Worm (Caenorhabditis elegans) whole organism, midembryonic: ENCODE measurements around the gene T01B7.13.

ENCODE experiments used
- T22C8.4 ChIP-seq: fragments of 200-800 bp; sonication (Bioruptor generic); IDR thresholded peaks from 2 replicates; pipeline ENCODE4 v1.3.6; 2022; ENCODE audit warnings: missing genetic modification characterization, missing compliant biosample characterization
- cog-1 ChIP-seq: sonication (generic microtip); optimal IDR thresholded peaks from 2 replicates; lab custom pipeline; 2016; ENCODE audit warnings: missing genetic modification characterization, missing compliant biosample characterization
- flt-1 ChIP-seq: fragments of 200-800 bp; sonication (Bioruptor generic); IDR thresholded peaks from 2 replicates; pipeline ENCODE4 v1.3.6; 2022; ENCODE audit warnings: missing genetic modification characterization, missing compliant biosample characterization
- klf-2 ChIP-seq: fragments of 200-800 bp; sonication (Bioruptor generic); conservative IDR thresholded peaks from 2 replicates; pipeline ENCODE4 v1.3.6; 2022; ENCODE audit warnings: missing genetic modification reagents, missing genetic modification characterization, missing compliant biosample characterization
- med-1 ChIP-seq: sonication (generic microtip); optimal IDR thresholded peaks from 2 replicates; lab custom pipeline; 2017; ENCODE audit warnings: missing genetic modification characterization, mild to moderate bottlenecking, missing compliant biosample characterization, antibody characterized with exemption, missing genetic modification reagents; ENCODE audit not compliant: insufficient read depth
- ref-1 ChIP-seq: fragments of 200-800 bp; sonication (Bioruptor generic); conservative IDR thresholded peaks from 2 replicates; pipeline ENCODE4 v1.3.6; 2022; ENCODE audit warnings: missing genetic modification reagents, missing genetic modification characterization, missing compliant biosample characterization
- tab-1 ChIP-seq: fragments of 200-800 bp; sonication (Bioruptor generic); IDR thresholded peaks from 2 replicates; pipeline ENCODE4 v1.3.6; 2022; ENCODE audit warnings: missing genetic modification characterization, missing compliant biosample characterization
- ztf-23 ChIP-seq: fragments of 200-800 bp; sonication (Bioruptor generic); IDR thresholded peaks from 2 replicates; pipeline ENCODE4 v1.3.6; 2022; ENCODE audit warnings: missing genetic modification reagents, missing genetic modification characterization, missing compliant biosample characterization
- ztf-29 ChIP-seq: fragments of 200-800 bp; sonication (Bioruptor generic); IDR thresholded peaks from 2 replicates; pipeline ENCODE4 v1.3.6; 2022; ENCODE audit warnings: missing genetic modification reagents, missing genetic modification characterization, missing compliant biosample characterization

DNA sequence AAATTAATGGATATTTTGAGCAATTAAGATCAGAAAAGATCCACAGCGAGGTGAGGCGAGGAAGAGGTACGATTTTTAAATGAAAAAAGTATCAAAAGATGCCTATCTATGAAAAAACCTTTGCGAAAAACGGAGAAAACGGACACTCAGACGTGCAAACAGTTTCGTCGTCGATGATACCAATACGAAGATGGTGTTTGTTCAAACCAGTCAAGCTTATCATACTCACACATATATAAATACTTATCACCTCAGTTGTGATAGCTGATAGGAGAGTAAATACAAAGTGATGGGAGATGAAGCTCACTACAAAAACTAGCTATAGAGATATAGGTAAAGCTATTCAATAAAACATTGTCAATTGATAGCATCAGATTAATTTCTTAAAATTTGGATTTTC lies 35.4 kb upstream of the T01B7.13 start:
- TF ChIP-seq ztf-29 (GFP tag; lab: Robert Waterston, UW) (no peak), klf-2 (GFP tag; lab: Robert Waterston, UW) (no peak), ztf-23 (GFP tag; lab: Robert Waterston, UW) (no peak), ref-1 (GFP tag; lab: Robert Waterston, UW) (no peak), T22C8.4 (no peak), flt-1 (no peak), med-1 (no peak), tab-1 (GFP tag; lab: Robert Waterston, UW) (no peak), cog-1 (tag; lab: Kevin White, UChicago) (no peak)
